Fruit fly (Drosophila melanogaster): ENCODE measurements around the gene CG14072.

The CG14072 gene

DNA sequence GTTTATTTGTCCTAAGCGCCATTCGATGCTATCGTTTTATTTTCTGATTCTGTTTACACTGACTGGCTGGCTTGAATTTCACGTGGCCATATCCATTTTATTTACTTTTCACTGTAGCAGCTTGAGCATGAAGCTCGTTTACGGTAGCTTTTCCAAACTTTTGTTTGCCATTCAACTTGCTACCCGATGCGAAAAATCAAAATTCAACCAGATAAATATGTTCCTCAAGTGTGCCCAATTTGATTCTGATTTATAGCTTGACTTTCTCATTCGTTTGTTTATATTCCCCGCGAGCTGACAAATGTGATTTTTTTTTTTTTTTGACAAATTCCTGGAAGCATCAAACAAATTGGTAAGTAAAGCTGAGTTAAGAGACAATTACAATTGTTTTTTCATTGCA is at the start of gene CG14072:
Gene CG14072 (plus strand): TSS at position 301 of the 400 bp plus-strand sequence.
- no peak for TF ChIP-seq sage (GFP tag; optimal IDR thresholded peaks at IDR 0.05)
- TF ChIP-seq foxo (GFP tag; optimal IDR thresholded peaks at IDR 0.05): no peak
- no peak for TF ChIP-seq HLH106 (tag; optimal IDR thresholded peaks at IDR 0.05)
- TF ChIP-seq br (GFP tag; optimal IDR thresholded peaks at IDR 0.05): no peak
- TF ChIP-seq lola (GFP tag; optimal IDR thresholded peaks at IDR 0.05): no peak
- no peak for TF ChIP-seq Sp1 (GFP tag; optimal IDR thresholded peaks at IDR 0.05)
- no peak for TF ChIP-seq h (GFP tag; optimal IDR thresholded peaks at IDR 0.05)
- no peak for TF ChIP-seq Jra (GFP tag; optimal IDR thresholded peaks at IDR 0.05)
- no peak for TF ChIP-seq Hr83 (GFP tag; optimal IDR thresholded peaks at IDR 0.05; ENCODE audit: poor library complexity, severe bottlenecking)
- no peak for TF ChIP-seq psq (GFP tag; optimal IDR thresholded peaks at IDR 0.05)
- no peak for TF ChIP-seq GATAd (GFP tag; optimal IDR thresholded peaks at IDR 0.05)
- no peak for TF ChIP-seq pan (optimal IDR thresholded peaks at IDR 0.05)
- no peak for TF ChIP-seq Hnf4 (GFP tag; optimal IDR thresholded peaks at IDR 0.05)
- TF ChIP-seq N (GFP tag; optimal IDR thresholded peaks at IDR 0.05): no peak
- TF ChIP-seq CG9705 (GFP tag; optimal IDR thresholded peaks at IDR 0.05): no peak
- TF ChIP-seq Dif (GFP tag; optimal IDR thresholded peaks at IDR 0.05; ENCODE audit: partially characterized antibody): no peak
- TF ChIP-seq Vsx2 (GFP tag; optimal IDR thresholded peaks at IDR 0.05; ENCODE audit: partially characterized antibody): no peak
- TF ChIP-seq dsf (GFP tag; optimal IDR thresholded peaks at IDR 0.05; ENCODE audit: borderline replicate concordance): no peak

DNA sequence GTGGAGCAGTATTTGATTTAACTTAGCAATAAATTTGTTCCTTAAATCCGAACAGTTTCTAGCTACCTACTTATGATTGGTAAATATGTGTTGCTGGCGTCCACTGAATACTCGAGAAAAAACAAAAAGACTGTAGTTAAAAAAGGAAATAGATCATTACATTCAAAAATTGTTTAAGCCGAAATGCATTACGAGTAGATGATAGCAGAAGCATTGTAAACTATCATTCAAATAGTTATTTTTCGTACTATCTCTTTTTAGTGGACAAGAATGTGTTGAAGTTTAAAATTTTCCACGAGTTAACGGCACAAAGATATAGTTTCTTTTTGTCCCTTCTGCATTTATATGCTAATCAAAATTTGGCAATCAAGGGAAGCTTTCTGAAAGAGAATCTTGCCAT is 47.6 kb upstream of the CG14072 start, which contains the start of gene CG14071:
Gene CG14071 (minus strand): TSS at position 101 of the 400 bp plus-strand sequence.
- TF ChIP-seq Vsx2 (GFP tag; optimal IDR thresholded peaks at IDR 0.05; ENCODE audit: partially characterized antibody) (no peak), Dfd (GFP tag; optimal IDR thresholded peaks at IDR 0.05) (no peak), Jra (GFP tag; optimal IDR thresholded peaks at IDR 0.05) (no peak), tai (GFP tag; optimal IDR thresholded peaks at IDR 0.05) (no peak), Mio (GFP tag; optimal IDR thresholded peaks at IDR 0.05) (no peak), lola (GFP tag; optimal IDR thresholded peaks at IDR 0.05) (no peak), jim (GFP tag; optimal IDR thresholded peaks at IDR 0.05) (no peak), brk (GFP tag; optimal IDR thresholded peaks at IDR 0.05) (no peak), OdsH (GFP tag; optimal IDR thresholded peaks at IDR 0.05) (no peak)

dm6 chr2L:10901685-10902084 is 34.8 kb upstream of the CG14072 start, which contains the start of gene CG14070:
Gene CG14070 (minus strand): TSS chr2L:10901785.
- no peak for TF ChIP-seq Dfd (GFP tag; optimal IDR thresholded peaks at IDR 0.05)
- no peak for TF ChIP-seq CG9705 (GFP tag; optimal IDR thresholded peaks at IDR 0.05)
- no peak for TF ChIP-seq psq (GFP tag; optimal IDR thresholded peaks at IDR 0.05)
- TF ChIP-seq Sp1 (GFP tag; optimal IDR thresholded peaks at IDR 0.05): no peak
- TF ChIP-seq N (GFP tag; optimal IDR thresholded peaks at IDR 0.05): no peak
- TF ChIP-seq pan (optimal IDR thresholded peaks at IDR 0.05): no peak
- no peak for TF ChIP-seq tai (GFP tag; optimal IDR thresholded peaks at IDR 0.05)
- no peak for TF ChIP-seq Dif (GFP tag; optimal IDR thresholded peaks at IDR 0.05; ENCODE audit: partially characterized antibody)
- TF ChIP-seq Hnf4 (GFP tag; optimal IDR thresholded peaks at IDR 0.05): no peak
- no peak for TF ChIP-seq CrebA (GFP tag; optimal IDR thresholded peaks at IDR 0.05; ENCODE audit: borderline replicate concordance)
- no peak for TF ChIP-seq dl (GFP tag; optimal IDR thresholded peaks at IDR 0.05; ENCODE audit: insufficient read depth in 1 of 2, partially characterized antibody in 2 of 2)
- TF ChIP-seq sage (GFP tag; optimal IDR thresholded peaks at IDR 0.05): no peak
- no peak for TF ChIP-seq GATAd (GFP tag; optimal IDR thresholded peaks at IDR 0.05)
- TF ChIP-seq rgr (GFP tag; optimal IDR thresholded peaks at IDR 0.05): no peak
- no peak for TF ChIP-seq sv (GFP tag; optimal IDR thresholded peaks at IDR 0.05)
- no peak for TF ChIP-seq Mio (GFP tag; optimal IDR thresholded peaks at IDR 0.05)
- no peak for TF ChIP-seq CG32264 (GFP tag; optimal IDR thresholded peaks at IDR 0.05)

- TF ChIP-seq Sp1 (GFP tag; optimal IDR thresholded peaks at IDR 0.05): no peak
- TF ChIP-seq HLH106 (tag; optimal IDR thresholded peaks at IDR 0.05): no peak
- no peak for TF ChIP-seq GATAd (GFP tag; optimal IDR thresholded peaks at IDR 0.05)
- no peak for TF ChIP-seq CG9705 (GFP tag; optimal IDR thresholded peaks at IDR 0.05)
- TF ChIP-seq Hr83 (GFP tag; optimal IDR thresholded peaks at IDR 0.05; ENCODE audit: poor library complexity, severe bottlenecking): no peak
- TF ChIP-seq CrebA (GFP tag; optimal IDR thresholded peaks at IDR 0.05; ENCODE audit: borderline replicate concordance): no peak
- TF ChIP-seq dsf (GFP tag; optimal IDR thresholded peaks at IDR 0.05; ENCODE audit: borderline replicate concordance): no peak
- no peak for TF ChIP-seq Vsx2 (GFP tag; optimal IDR thresholded peaks at IDR 0.05; ENCODE audit: partially characterized antibody)
- no peak for TF ChIP-seq CG32264 (GFP tag; optimal IDR thresholded peaks at IDR 0.05)
- no peak for TF ChIP-seq Dif (GFP tag; optimal IDR thresholded peaks at IDR 0.05; ENCODE audit: partially characterized antibody)
- TF ChIP-seq pan (optimal IDR thresholded peaks at IDR 0.05): no peak
- TF ChIP-seq sv (GFP tag; optimal IDR thresholded peaks at IDR 0.05): no peak
- TF ChIP-seq brk (GFP tag; optimal IDR thresholded peaks at IDR 0.05): no peak
- TF ChIP-seq Hr78 (GFP tag; optimal IDR thresholded peaks at IDR 0.05): no peak
- no peak for TF ChIP-seq lola (GFP tag; optimal IDR thresholded peaks at IDR 0.05)
Measured at dm6 chr2L:10908793-10909192, 27.7 kb upstream of the CG14072 start, which contains the start of gene CG7309. Gene CG7309 (minus strand): TSS chr2L:10908893.
